Fruit fly (Drosophila melanogaster) whole organism, embryonic: Measurements from ENCODE around the gene CG5262.

Experiments used
- Antp ChIP-seq: fragments of 200-800 bp; sonication (Bioruptor generic); optimal IDR thresholded peaks from 3 replicates; lab custom pipeline; 2016; ENCODE audit warnings: missing biosample characterization, missing genetic modification characterization
- Bgb ChIP-seq: fragments of 200-800 bp; sonication (Bioruptor generic); IDR thresholded peaks from 2 replicates; pipeline ENCODE4 v1.3.6; 2022; ENCODE audit warnings: missing biosample characterization, missing genetic modification characterization; ENCODE audit not compliant: partially characterized antibody
- Blimp-1 ChIP-seq: fragments of 200-800 bp; sonication (Bioruptor generic); optimal IDR thresholded peaks from 3 replicates; lab custom pipeline; 2018; ENCODE audit warnings: missing biosample characterization, missing genetic modification characterization, mild to moderate bottlenecking, moderate library complexity, missing genetic modification reagents
- CG10267 ChIP-seq: fragments of 200-800 bp; sonication (Bioruptor generic); optimal IDR thresholded peaks from 2 replicates; lab custom pipeline; 2018; ENCODE audit warnings: missing biosample characterization, mild to moderate bottlenecking, missing genetic modification characterization, moderate library complexity
- CG10543 ChIP-seq: fragments of 200-800 bp; sonication (Bioruptor generic); optimal IDR thresholded peaks from 3 replicates; lab custom pipeline; 2017; ENCODE audit warnings: missing biosample characterization, mild to moderate bottlenecking, missing genetic modification characterization, moderate library complexity
- CG11695 ChIP-seq: fragments of 200-800 bp; sonication (Bioruptor generic); IDR thresholded peaks from 3 replicates; pipeline ENCODE4 v1.3.6; 2022; ENCODE audit warnings: missing biosample characterization, missing genetic modification characterization
- CG12219 ChIP-seq: fragments of 200-800 bp; sonication (Bioruptor generic); optimal IDR thresholded peaks from 3 replicates; lab custom pipeline; 2018; ENCODE audit warnings: missing biosample characterization, mild to moderate bottlenecking, missing genetic modification characterization
- CG12236 ChIP-seq: fragments of 200-800 bp; sonication (Bioruptor generic); optimal IDR thresholded peaks from 2 replicates; lab custom pipeline; 2016; ENCODE audit warnings: missing biosample characterization, missing genetic modification characterization
- CG15011 ChIP-seq: fragments of 200-800 bp; sonication (Bioruptor generic); optimal IDR thresholded peaks from 3 replicates; lab custom pipeline; 2018; ENCODE audit warnings: missing biosample characterization, mild to moderate bottlenecking, missing genetic modification characterization
- CG17385 ChIP-seq: fragments of 200-800 bp; sonication (Bioruptor generic); optimal IDR thresholded peaks from 3 replicates; lab custom pipeline; 2018; ENCODE audit warnings: missing biosample characterization, mild to moderate bottlenecking, missing genetic modification characterization
- CG1792 ChIP-seq: fragments of 200-800 bp; sonication (Bioruptor generic); optimal IDR thresholded peaks from 2 replicates; lab custom pipeline; 2016; ENCODE audit warnings: missing biosample characterization, missing genetic modification characterization
- CG2199 ChIP-seq: fragments of 200-800 bp; sonication (Bioruptor generic); IDR thresholded peaks from 3 replicates; pipeline ENCODE4 v1.3.6; 2022; ENCODE audit warnings: missing biosample characterization, missing genetic modification characterization
- CG2202 ChIP-seq: fragments of 200-800 bp; sonication (Bioruptor generic); optimal IDR thresholded peaks from 2 replicates; lab custom pipeline; 2018; ENCODE audit warnings: missing biosample characterization, mild to moderate bottlenecking, missing genetic modification characterization
- CG30431 ChIP-seq: fragments of 200-800 bp; sonication (Bioruptor generic); optimal IDR thresholded peaks from 2 replicates; lab custom pipeline; 2017; ENCODE audit warnings: missing biosample characterization, missing genetic modification characterization
- CG32767 ChIP-seq: fragments of 200-800 bp; sonication (Bioruptor generic); IDR thresholded peaks from 2 replicates; pipeline ENCODE4 v1.3.6; 2022; ENCODE audit warnings: missing biosample characterization, missing genetic modification characterization
- CG4282 ChIP-seq: fragments of 200-800 bp; sonication (Bioruptor generic); optimal IDR thresholded peaks from 2 replicates; lab custom pipeline; 2016; ENCODE audit warnings: missing biosample characterization, missing genetic modification characterization
- CG7928 ChIP-seq: fragments of 200-800 bp; sonication (Bioruptor generic); optimal IDR thresholded peaks from 2 replicates; lab custom pipeline; 2017; ENCODE audit warnings: missing biosample characterization, mild to moderate bottlenecking, missing genetic modification characterization
- Dad ChIP-seq: fragments of 200-800 bp; sonication (Bioruptor generic); optimal IDR thresholded peaks from 3 replicates; lab custom pipeline; 2016; ENCODE audit warnings: missing biosample characterization, missing genetic modification characterization
- Dbx ChIP-seq: fragments of 200-800 bp; sonication (Bioruptor generic); IDR thresholded peaks from 3 replicates; pipeline ENCODE4 v1.3.6; 2022; ENCODE audit warnings: missing biosample characterization, missing genetic modification characterization
- Dll ChIP-seq: fragments of 200-800 bp; sonication (Bioruptor generic); IDR thresholded peaks from 4 replicates; pipeline ENCODE4 v1.3.6; 2022; ENCODE audit warnings: missing biosample characterization, missing genetic modification characterization; ENCODE audit not compliant: partially characterized antibody
- E2f1 ChIP-seq: fragments of 200-800 bp; sonication (Bioruptor generic); IDR thresholded peaks from 2 replicates; pipeline ENCODE4 v1.3.6; 2022; ENCODE audit warnings: missing biosample characterization, missing genetic modification characterization
- Elba2 ChIP-seq: fragments of 200-800 bp; sonication (Bioruptor generic); optimal IDR thresholded peaks from 3 replicates; lab custom pipeline; 2016; ENCODE audit warnings: missing biosample characterization, missing genetic modification characterization
- Ets65A ChIP-seq: fragments of 200-800 bp; sonication (Bioruptor generic); peaks from one replicate; lab custom pipeline; 2016; ENCODE audit warnings: missing biosample characterization, missing genetic modification characterization
- Gug ChIP-seq: fragments of 200-800 bp; sonication (Bioruptor generic); IDR thresholded peaks from 4 replicates; pipeline ENCODE4 v1.3.6; 2022; ENCODE audit warnings: missing biosample characterization, missing genetic modification characterization
- HLH54F ChIP-seq: fragments of 200-800 bp; sonication (Bioruptor generic); optimal IDR thresholded peaks from 3 replicates; lab custom pipeline; 2016; ENCODE audit warnings: missing biosample characterization, missing genetic modification characterization
- Hr39 ChIP-seq: fragments of >200 bp; optimal IDR thresholded peaks from 2 replicates; lab custom pipeline; 2017
- Hsf ChIP-seq: fragments of 200-800 bp; sonication (Bioruptor generic); optimal IDR thresholded peaks from 3 replicates; lab custom pipeline; 2016; ENCODE audit warnings: missing biosample characterization, missing genetic modification characterization
- MTF-1 ChIP-seq: fragments of 200-800 bp; sonication (Bioruptor generic); optimal IDR thresholded peaks from 2 replicates; lab custom pipeline; 2018; ENCODE audit warnings: missing biosample characterization, mild to moderate bottlenecking, missing genetic modification characterization, borderline replicate concordance
- Mes4 ChIP-seq: fragments of 200-800 bp; sonication (Bioruptor generic); optimal IDR thresholded peaks from 2 replicates; lab custom pipeline; 2016; ENCODE audit warnings: missing biosample characterization, missing genetic modification characterization
- Rfx ChIP-seq: fragments of 200-800 bp; sonication (Bioruptor generic); IDR thresholded peaks from 2 replicates; pipeline ENCODE4 v1.3.6; 2022; ENCODE audit warnings: missing biosample characterization, missing genetic modification characterization
- Scr ChIP-seq: fragments of 200-800 bp; sonication (Bioruptor generic); IDR thresholded peaks from 2 replicates; pipeline ENCODE4 v1.3.6; 2022; ENCODE audit warnings: missing biosample characterization, missing genetic modification characterization; ENCODE audit not compliant: partially characterized antibody
- al ChIP-seq: fragments of 200-800 bp; sonication (Bioruptor generic); IDR thresholded peaks from 2 replicates; pipeline ENCODE4 v1.3.6; 2022; ENCODE audit warnings: missing biosample characterization, missing genetic modification characterization
- br ChIP-seq: fragments of >200 bp; optimal IDR thresholded peaks from 2 replicates; lab custom pipeline; 2017
- btn ChIP-seq: fragments of 200-800 bp; sonication (Bioruptor generic); optimal IDR thresholded peaks from 2 replicates; lab custom pipeline; 2016; ENCODE audit warnings: missing biosample characterization, missing genetic modification characterization
- croc ChIP-seq: fragments of 200-800 bp; sonication (Bioruptor generic); conservative IDR thresholded peaks from 3 replicates; pipeline ENCODE4 v1.3.6; 2022; ENCODE audit warnings: missing biosample characterization, missing genetic modification characterization
- dimm ChIP-seq: fragments of 200-800 bp; sonication (Bioruptor generic); IDR thresholded peaks from 2 replicates; pipeline ENCODE4 v1.3.6; 2022; ENCODE audit warnings: missing biosample characterization, missing genetic modification characterization
- disco-r ChIP-seq: fragments of 200-800 bp; sonication (Bioruptor generic); optimal IDR thresholded peaks from 2 replicates; lab custom pipeline; 2016; ENCODE audit warnings: missing biosample characterization, missing genetic modification characterization
- h ChIP-seq: fragments of >200 bp; optimal IDR thresholded peaks from 2 replicates; lab custom pipeline; 2017
- hb ChIP-seq: fragments of 200-800 bp; sonication (Bioruptor generic); IDR thresholded peaks from 3 replicates; pipeline ENCODE4 v1.3.6; 2022; ENCODE audit warnings: missing biosample characterization, missing genetic modification characterization; ENCODE audit not compliant: partially characterized antibody
- ind ChIP-seq: fragments of 200-800 bp; sonication (Bioruptor generic); optimal IDR thresholded peaks from 3 replicates; lab custom pipeline; 2016; ENCODE audit warnings: missing biosample characterization, missing genetic modification characterization
- jumu ChIP-seq: fragments of 200-800 bp; sonication (Bioruptor generic); optimal IDR thresholded peaks from 3 replicates; lab custom pipeline; 2016; ENCODE audit warnings: missing biosample characterization, missing genetic modification characterization
- kni ChIP-seq: fragments of 200-800 bp; sonication (Bioruptor generic); optimal IDR thresholded peaks from 3 replicates; lab custom pipeline; 2017; ENCODE audit warnings: mild to moderate bottlenecking, missing biosample characterization, missing genetic modification reagents, missing genetic modification characterization
- nau ChIP-seq: fragments of 200-800 bp; sonication (Bioruptor generic); optimal IDR thresholded peaks from 3 replicates; lab custom pipeline; 2017; ENCODE audit warnings: missing biosample characterization, mild to moderate bottlenecking, missing genetic modification characterization, missing genetic modification reagents
- org-1 ChIP-seq: fragments of 200-800 bp; sonication (Bioruptor generic); optimal IDR thresholded peaks from 2 replicates; lab custom pipeline; 2017; ENCODE audit warnings: missing biosample characterization, missing genetic modification characterization
- pfk ChIP-seq: fragments of 200-800 bp; sonication (Bioruptor generic); optimal IDR thresholded peaks from 2 replicates; lab custom pipeline; 2018; ENCODE audit warnings: missing biosample characterization, mild to moderate bottlenecking, missing genetic modification characterization, moderate library complexity
- prd ChIP-seq, 3 experiments: fragments of >200 bp in 2 of 3; fragments of 200-800 bp in 1 of 3; sonication (Bioruptor generic) in 1 of 3; optimal IDR thresholded peaks in 2 of 3; IDR thresholded peaks in 1 of 3; 2 replicates in 2 of 3; 3 replicates in 1 of 3; pipeline versions ENCODE4 v1.3.6 to Lab custom; 2017 to 2022; ENCODE audit warnings: missing biosample characterization in 1 of 3, missing genetic modification characterization in 1 of 3
- shn ChIP-seq: fragments of 200-800 bp; sonication (Bioruptor generic); optimal IDR thresholded peaks from 3 replicates; lab custom pipeline; 2016; ENCODE audit warnings: missing biosample characterization, missing genetic modification characterization
- slbo ChIP-seq: fragments of 200-800 bp; sonication (Bioruptor generic); IDR thresholded peaks from 2 replicates; pipeline ENCODE4 v1.3.6; 2022; ENCODE audit warnings: missing biosample characterization, missing genetic modification characterization
- tin ChIP-seq: fragments of 200-800 bp; sonication (Bioruptor generic); optimal IDR thresholded peaks from 3 replicates; lab custom pipeline; 2016; ENCODE audit warnings: missing biosample characterization, missing genetic modification characterization
- zf30C ChIP-seq: fragments of 200-800 bp; sonication (Bioruptor generic); optimal IDR thresholded peaks from 3 replicates; lab custom pipeline; 2018; ENCODE audit warnings: missing biosample characterization, mild to moderate bottlenecking, missing genetic modification characterization
- zfh1 ChIP-seq: fragments of 200-800 bp; sonication (Bioruptor generic); IDR thresholded peaks from 3 replicates; pipeline ENCODE4 v1.3.6; 2022; ENCODE audit warnings: missing biosample characterization, missing genetic modification characterization

Gene CG5262

dm6 chr3L:20402665-20403492, 27.4 kb downstream of the CG5262 start (continued):
- no peak for TF ChIP-seq slbo (GFP tag; lab: Robert Waterston, UW)
- TF ChIP-seq Scr (GFP tag; lab: Robert Waterston, UW) = no peak
- peak; percentile 39 for TF ChIP-seq Hsf
- no peak for TF ChIP-seq Dad
- TF ChIP-seq CG15011 (GFP tag; lab: Kevin White, UChicago) = no peak
- no peak for TF ChIP-seq Rfx (GFP tag; lab: Robert Waterston, UW)
- TF ChIP-seq CG17385 (GFP tag; lab: Kevin White, UChicago) = peak; percentile 54
- TF ChIP-seq br (lab: Kevin White, UChicago) = no peak
- 0 out of 3 replicates have a peak, but pooled peaks have one; percentile 27 for TF ChIP-seq CG11695
- TF ChIP-seq zfh1 (GFP tag; lab: Robert Waterston, UW) = peak; percentile 75
- TF ChIP-seq CG30431 (GFP tag; lab: Kevin White, UChicago) = peak; percentile 30
- TF ChIP-seq shn = no peak
- no peak for TF ChIP-seq org-1
- no peak for TF ChIP-seq Bgb (GFP tag; lab: Robert Waterston, UW)
- TF ChIP-seq CG32767 (GFP tag; lab: Robert Waterston, UW) = no peak
- no peak for TF ChIP-seq pfk (GFP tag; lab: Kevin White, UChicago)
- TF ChIP-seq HLH54F (GFP tag; lab: Kevin White, UChicago) = no peak
- peak; percentile 72 for TF ChIP-seq CG10267
- no peak for TF ChIP-seq CG7928 (GFP tag; lab: Kevin White, UChicago)
- no peak for TF ChIP-seq Dbx (GFP tag; lab: Robert Waterston, UW)
- TF ChIP-seq CG2202 = no peak
- TF ChIP-seq MTF-1 (GFP tag; lab: Kevin White, UChicago) = no peak
- no peak for TF ChIP-seq Antp
- no peak for TF ChIP-seq nau (GFP tag; lab: Kevin White, UChicago)
- TF ChIP-seq dimm (GFP tag; lab: Robert Waterston, UW) = no peak
- TF ChIP-seq jumu (GFP tag; lab: Kevin White, UChicago) = peak; percentile 17
- TF ChIP-seq CG4282 (GFP tag; lab: Kevin White, UChicago) = no peak
- no peak for TF ChIP-seq hb (GFP tag; lab: Robert Waterston, UW)
- TF ChIP-seq Dll (GFP tag; lab: Robert Waterston, UW) = no peak
- no peak for TF ChIP-seq zf30C
- no peak for TF ChIP-seq btn
- no peak for TF ChIP-seq disco-r
- no peak for TF ChIP-seq al
- TF ChIP-seq E2f1 = no peak
- TF ChIP-seq h (lab: Kevin White, UChicago) = no peak
- no peak for TF ChIP-seq CG10543 (GFP tag; lab: Kevin White, UChicago)
- no peak for TF ChIP-seq croc (GFP tag; lab: Robert Waterston, UW)
- no peak for TF ChIP-seq CG1792 (GFP tag; lab: Kevin White, UChicago)
- TF ChIP-seq CG2199 (GFP tag; lab: Robert Waterston, UW) = peak; percentile 79; the same call in 1 of the 3 replicates
- no peak for TF ChIP-seq ind (GFP tag; lab: Kevin White, UChicago)
- no peak for TF ChIP-seq Ets65A (GFP tag; lab: Kevin White, UChicago)
- peak; percentile 79 for TF ChIP-seq kni (GFP tag; lab: Kevin White, UChicago)
- TF ChIP-seq Blimp-1 (GFP tag; lab: Kevin White, UChicago) = no peak
- TF ChIP-seq tin (GFP tag; lab: Kevin White, UChicago) = no peak
- no peak for TF ChIP-seq Mes4 (GFP tag; lab: Kevin White, UChicago)
- TF ChIP-seq Gug (GFP tag; lab: Robert Waterston, UW) = no peak
- peak; percentile 54 for TF ChIP-seq Elba2 (GFP tag; lab: Kevin White, UChicago)
- TF ChIP-seq prd (optimal IDR thresholded peaks at IDR 0.05; lab: Kevin White, UChicago) = no peak
- TF ChIP-seq prd (GFP tag; IDR thresholded peaks at IDR 0.05; lab: Robert Waterston, UW) = peak; percentile 84
- no peak for TF ChIP-seq CG12219 (GFP tag; lab: Kevin White, UChicago)
- TF ChIP-seq CG12236 (GFP tag; lab: Kevin White, UChicago) = peak; percentile 6
- TF ChIP-seq Hr39 (lab: Kevin White, UChicago) = no peak
